Fruit fly (Drosophila melanogaster): ENCODE results near the gene wkd.

- TF ChIP-seq pan (optimal IDR thresholded peaks at IDR 0.05) (no peak), psq (optimal IDR thresholded peaks at IDR 0.05) (no peak)
Measured at dm6 chr3R:11531893-11532292, 49.5 kb upstream of the wkd start.
